Fruit fly (Drosophila melanogaster) whole organism, embryonic: ENCODE data around the gene Vha55.

Experiments used
- Bgb ChIP-seq: fragments of 200-800 bp; sonication (Bioruptor generic); IDR thresholded peaks from 2 replicates; pipeline ENCODE4 v1.3.6; 2022; ENCODE audit warnings: missing biosample characterization, missing genetic modification characterization; ENCODE audit not compliant: partially characterized antibody
- CG10431 ChIP-seq: fragments of 200-800 bp; sonication (Bioruptor generic); optimal IDR thresholded peaks from 3 replicates; lab custom pipeline; 2018; ENCODE audit warnings: missing biosample characterization, mild to moderate bottlenecking, missing genetic modification characterization
- CG12104 ChIP-seq: fragments of 200-800 bp; sonication (Bioruptor generic); optimal IDR thresholded peaks from 3 replicates; lab custom pipeline; 2016; ENCODE audit warnings: missing biosample characterization, missing genetic modification characterization
- CG14710 ChIP-seq: fragments of 200-800 bp; sonication (Bioruptor generic); optimal IDR thresholded peaks from 3 replicates; lab custom pipeline; 2019; ENCODE audit warnings: missing biosample characterization, mild to moderate bottlenecking, missing genetic modification characterization, moderate library complexity
- CG15601 ChIP-seq: fragments of 200-800 bp; sonication (Bioruptor generic); optimal IDR thresholded peaks from 3 replicates; lab custom pipeline; 2019; ENCODE audit warnings: missing biosample characterization, mild to moderate bottlenecking, missing genetic modification characterization, moderate library complexity
- CG16813 ChIP-seq: fragments of 200-800 bp; sonication (Bioruptor generic); IDR thresholded peaks from 3 replicates; pipeline ENCODE4 v1.3.6; 2022; ENCODE audit warnings: missing biosample characterization, missing genetic modification characterization; ENCODE audit not compliant: partially characterized antibody
- CG2199 ChIP-seq: fragments of 200-800 bp; sonication (Bioruptor generic); IDR thresholded peaks from 3 replicates; pipeline ENCODE4 v1.3.6; 2022; ENCODE audit warnings: missing biosample characterization, missing genetic modification characterization
- CG3847 ChIP-seq: fragments of 200-800 bp; sonication (Bioruptor generic); IDR thresholded peaks from 2 replicates; pipeline ENCODE4 v1.3.6; 2022; ENCODE audit warnings: missing biosample characterization, missing genetic modification characterization
- CG3995 ChIP-seq: fragments of 200-800 bp; sonication (Bioruptor generic); optimal IDR thresholded peaks from 3 replicates; lab custom pipeline; 2016; ENCODE audit warnings: missing biosample characterization, missing genetic modification characterization
- CG4617 ChIP-seq: fragments of 200-800 bp; sonication (Bioruptor generic); optimal IDR thresholded peaks from 3 replicates; lab custom pipeline; 2016; ENCODE audit warnings: missing biosample characterization, missing genetic modification characterization, borderline replicate concordance
- CTCF ChIP-seq: fragments of 200-800 bp; sonication (Bioruptor generic); optimal IDR thresholded peaks from 2 replicates; lab custom pipeline; 2017; ENCODE audit warnings: missing biosample characterization, mild to moderate bottlenecking, missing genetic modification characterization, moderate library complexity
- Camta ChIP-seq: fragments of 200-800 bp; sonication (Bioruptor generic); optimal IDR thresholded peaks from 2 replicates; lab custom pipeline; 2016; ENCODE audit warnings: missing biosample characterization, missing genetic modification characterization
- CkIIα-i1 ChIP-seq: fragments of 200-800 bp; sonication (Bioruptor generic); IDR thresholded peaks from 2 replicates; pipeline ENCODE4 v1.3.6; 2022; ENCODE audit warnings: missing biosample characterization, missing genetic modification characterization
- Eip74EF ChIP-seq, 2 experiments: fragments of 200-800 bp in 1 of 2; fragments of >200 bp in 1 of 2; sonication (Bioruptor generic) in 1 of 2; optimal IDR thresholded peaks; 2 replicates each; lab custom pipeline; 2017 to 2019; ENCODE audit warnings: missing biosample characterization in 2 of 2, missing genetic modification characterization in 2 of 2, mild to moderate bottlenecking in 1 of 2, moderate library complexity in 1 of 2
- HmgD ChIP-seq: fragments of 200-800 bp; sonication (Bioruptor generic); optimal IDR thresholded peaks from 3 replicates; lab custom pipeline; 2016; ENCODE audit warnings: missing biosample characterization, missing genetic modification characterization
- HmgZ ChIP-seq: fragments of 200-800 bp; sonication (Bioruptor generic); optimal IDR thresholded peaks from 2 replicates; lab custom pipeline; 2018; ENCODE audit warnings: missing biosample characterization, mild to moderate bottlenecking, missing genetic modification characterization
- Hmr ChIP-seq: fragments of 200-800 bp; sonication (Bioruptor generic); optimal IDR thresholded peaks from 3 replicates; lab custom pipeline; 2017; ENCODE audit warnings: mild to moderate bottlenecking, missing biosample characterization, missing genetic modification reagents, missing genetic modification characterization
- Hsf ChIP-seq: fragments of 200-800 bp; sonication (Bioruptor generic); optimal IDR thresholded peaks from 3 replicates; lab custom pipeline; 2016; ENCODE audit warnings: missing biosample characterization, missing genetic modification characterization
- Lhr ChIP-seq: fragments of 200-800 bp; sonication (Bioruptor generic); optimal IDR thresholded peaks from 3 replicates; lab custom pipeline; 2017; ENCODE audit warnings: mild to moderate bottlenecking, missing biosample characterization, missing genetic modification reagents, missing genetic modification characterization
- MBD-R2 ChIP-seq: fragments of 200-800 bp; sonication (Bioruptor generic); IDR thresholded peaks from 2 replicates; pipeline ENCODE4 v1.3.6; 2022; ENCODE audit warnings: missing biosample characterization, missing genetic modification characterization
- NFAT ChIP-seq: fragments of 200-800 bp; sonication (Bioruptor generic); IDR thresholded peaks from 2 replicates; pipeline ENCODE4 v1.3.6; 2022; ENCODE audit warnings: missing biosample characterization, missing genetic modification characterization
- Oli ChIP-seq: fragments of 200-800 bp; sonication (Bioruptor generic); optimal IDR thresholded peaks from 2 replicates; lab custom pipeline; 2018; ENCODE audit warnings: missing biosample characterization, mild to moderate bottlenecking, missing genetic modification characterization, moderate library complexity
- Opbp ChIP-seq: fragments of 200-800 bp; sonication (Bioruptor generic); IDR thresholded peaks from 3 replicates; pipeline ENCODE4 v1.3.6; 2022; ENCODE audit warnings: missing biosample characterization, missing genetic modification characterization; ENCODE audit not compliant: partially characterized antibody
- Scr ChIP-seq: fragments of 200-800 bp; sonication (Bioruptor generic); IDR thresholded peaks from 2 replicates; pipeline ENCODE4 v1.3.6; 2022; ENCODE audit warnings: missing biosample characterization, missing genetic modification characterization; ENCODE audit not compliant: partially characterized antibody
- Ssrp ChIP-seq: fragments of 200-800 bp; sonication (Bioruptor generic); optimal IDR thresholded peaks from 2 replicates; lab custom pipeline; 2018; ENCODE audit warnings: missing biosample characterization, mild to moderate bottlenecking, missing genetic modification characterization, moderate library complexity
- Stat92E ChIP-seq, 3 experiments: fragments of >200 bp in 2 of 3; fragments of 200-800 bp in 1 of 3; sonication (Bioruptor generic) in 1 of 3; optimal IDR thresholded peaks; 2 replicates each; lab custom pipeline; 2017 to 2019; ENCODE audit warnings: missing biosample characterization in 3 of 3, missing genetic modification characterization in 3 of 3, mild to moderate bottlenecking in 1 of 3, moderate library complexity in 1 of 3
- Vsx1 ChIP-seq: fragments of 200-800 bp; sonication (Bioruptor generic); optimal IDR thresholded peaks from 2 replicates; lab custom pipeline; 2017; ENCODE audit warnings: missing biosample characterization, mild to moderate bottlenecking, missing genetic modification characterization, missing genetic modification reagents
- corto ChIP-seq: fragments of 200-800 bp; sonication (Bioruptor generic); optimal IDR thresholded peaks from 2 replicates; lab custom pipeline; 2016; ENCODE audit warnings: missing biosample characterization, mild to moderate bottlenecking, missing genetic modification characterization, moderate library complexity
- crc ChIP-seq: fragments of 200-800 bp; sonication (Bioruptor generic); optimal IDR thresholded peaks from 2 replicates; lab custom pipeline; 2016; ENCODE audit warnings: missing biosample characterization, missing genetic modification characterization
- crol ChIP-seq: fragments of 200-800 bp; sonication (Bioruptor generic); IDR thresholded peaks from 2 replicates; pipeline ENCODE4 v1.3.6; 2022; ENCODE audit warnings: missing biosample characterization, missing genetic modification characterization
- emc ChIP-seq: fragments of 200-800 bp; sonication (Bioruptor generic); optimal IDR thresholded peaks from 2 replicates; lab custom pipeline; 2016; ENCODE audit warnings: missing biosample characterization, missing genetic modification characterization
- fd3F ChIP-seq: fragments of 200-800 bp; sonication (Bioruptor generic); optimal IDR thresholded peaks from 2 replicates; lab custom pipeline; 2018; ENCODE audit warnings: missing biosample characterization, mild to moderate bottlenecking, missing genetic modification characterization, moderate library complexity
- gsb-n ChIP-seq: fragments of 200-800 bp; sonication (Bioruptor generic); optimal IDR thresholded peaks from 3 replicates; lab custom pipeline; 2018; ENCODE audit warnings: missing biosample characterization, mild to moderate bottlenecking, missing genetic modification characterization
- hbn ChIP-seq: fragments of 200-800 bp; sonication (Bioruptor generic); IDR thresholded peaks from 2 replicates; pipeline ENCODE4 v1.3.6; 2022; ENCODE audit warnings: missing biosample characterization, missing genetic modification characterization; ENCODE audit not compliant: partially characterized antibody
- insv ChIP-seq, 2 experiments: fragments of 200-800 bp; sonication (Bioruptor generic); optimal IDR thresholded peaks; 3 replicates each; lab custom pipeline; 2016 to 2018; ENCODE audit warnings: missing biosample characterization in 2 of 2, missing genetic modification characterization in 2 of 2
- kah ChIP-seq: fragments of 200-800 bp; sonication (Bioruptor generic); optimal IDR thresholded peaks from 2 replicates; lab custom pipeline; 2018; ENCODE audit warnings: missing biosample characterization, mild to moderate bottlenecking, missing genetic modification characterization
- knrl ChIP-seq: fragments of 200-800 bp; sonication (Bioruptor generic); IDR thresholded peaks from 3 replicates; pipeline ENCODE4 v1.3.6; 2022; ENCODE audit warnings: missing biosample characterization, missing genetic modification characterization; ENCODE audit not compliant: partially characterized antibody
- lab ChIP-seq: fragments of 200-800 bp; sonication (Bioruptor generic); optimal IDR thresholded peaks from 3 replicates; lab custom pipeline; 2017; ENCODE audit warnings: missing biosample characterization, missing genetic modification characterization, mild to moderate bottlenecking, moderate library complexity, missing genetic modification reagents
- pan ChIP-seq, 4 experiments: fragments of >200 bp in 3 of 4; fragments of 200-800 bp in 1 of 4; sonication (Bioruptor generic) in 1 of 4; optimal IDR thresholded peaks in 3 of 4; IDR thresholded peaks in 1 of 4; 2 replicates each; pipeline versions ENCODE4 v1.3.6 to Lab custom; 2017 to 2022; ENCODE audit warnings: missing biosample characterization in 2 of 4, missing genetic modification characterization in 2 of 4, mixed read lengths in 1 of 4
- pho ChIP-seq: fragments of 200-800 bp; sonication (Bioruptor generic); optimal IDR thresholded peaks from 2 replicates; lab custom pipeline; 2016; ENCODE audit warnings: missing biosample characterization, missing genetic modification characterization
- prd ChIP-seq, 3 experiments: fragments of >200 bp in 2 of 3; fragments of 200-800 bp in 1 of 3; sonication (Bioruptor generic) in 1 of 3; optimal IDR thresholded peaks in 2 of 3; IDR thresholded peaks in 1 of 3; 2 replicates in 2 of 3; 3 replicates in 1 of 3; pipeline versions ENCODE4 v1.3.6 to Lab custom; 2017 to 2022; ENCODE audit warnings: missing biosample characterization in 1 of 3, missing genetic modification characterization in 1 of 3
- sd ChIP-seq: fragments of 200-800 bp; sonication (Bioruptor generic); optimal IDR thresholded peaks from 3 replicates; lab custom pipeline; 2018; ENCODE audit warnings: missing biosample characterization, mild to moderate bottlenecking, missing genetic modification characterization, moderate library complexity
- slp2 ChIP-seq: fragments of 200-800 bp; sonication (Bioruptor generic); optimal IDR thresholded peaks from 2 replicates; lab custom pipeline; 2016; ENCODE audit warnings: missing biosample characterization, missing genetic modification characterization
- ssp ChIP-seq: fragments of 200-800 bp; sonication (Bioruptor generic); IDR thresholded peaks from 2 replicates; pipeline ENCODE4 v1.3.6; 2022; ENCODE audit warnings: missing biosample characterization, missing genetic modification characterization
- trem ChIP-seq: fragments of 200-800 bp; optimal IDR thresholded peaks from 3 replicates; lab custom pipeline; 2019; ENCODE audit warnings: missing biosample characterization, mild to moderate bottlenecking, missing genetic modification characterization, moderate library complexity
- vnd ChIP-seq: fragments of 200-800 bp; sonication (Bioruptor generic); IDR thresholded peaks from 3 replicates; pipeline ENCODE4 v1.3.6; 2022; ENCODE audit warnings: missing biosample characterization, missing genetic modification characterization; ENCODE audit not compliant: partially characterized antibody
- vvl ChIP-seq: fragments of 200-800 bp; sonication (Bioruptor generic); IDR thresholded peaks from 2 replicates; pipeline ENCODE4 v1.3.6; 2022; ENCODE audit warnings: missing biosample characterization, missing genetic modification characterization
- zen ChIP-seq: fragments of 200-800 bp; sonication (Bioruptor generic); optimal IDR thresholded peaks from 3 replicates; lab custom pipeline; 2018; ENCODE audit warnings: missing biosample characterization, mild to moderate bottlenecking, missing genetic modification characterization, moderate library complexity
- zfh2 ChIP-seq: fragments of 200-800 bp; sonication (Bioruptor generic); optimal IDR thresholded peaks from 2 replicates; lab custom pipeline; 2016; ENCODE audit warnings: missing biosample characterization, missing genetic modification characterization

Gene Vha55

dm6 chr3R:12650537-12650936, 22.9 kb upstream of the Vha55 start:
- TF ChIP-seq CG10431 (GFP tag; lab: Kevin White, UChicago) (no peak), Ssrp (tag; lab: Kevin White, UChicago) (peak; percentile 1), Camta (no peak), lab (GFP tag; lab: Kevin White, UChicago) (no peak), trem (tag; lab: Kevin White, UChicago) (peak; percentile 30), NFAT (no peak), Opbp (GFP tag; lab: Robert Waterston, UW) (peak; percentile 49; the same call in 2 of the 3 replicates), crc (GFP tag; lab: Kevin White, UChicago) (no peak), Stat92E (GFP tag; optimal IDR thresholded peaks at IDR 0.05; lab: Kevin White, UChicago) (no peak), gsb-n (tag; lab: Kevin White, UChicago) (no peak), CG4617 (GFP tag; lab: Kevin White, UChicago) (no peak), fd3F (GFP tag; lab: Kevin White, UChicago) (no peak), CTCF (peak; percentile 84), Scr (GFP tag; lab: Robert Waterston, UW) (peak; percentile 16; the same call in 1 of the 2 replicates), MBD-R2 (GFP tag; lab: Robert Waterston, UW) (no peak), Hmr (GFP tag; lab: Kevin White, UChicago) (peak; percentile 18), CG3995 (GFP tag; lab: Kevin White, UChicago) (no peak), slp2 (GFP tag; lab: Kevin White, UChicago) (no peak), zfh2 (no peak), zen (tag; lab: Kevin White, UChicago) (peak; percentile 2), hbn (no peak), sd (peak; percentile 13), HmgD (GFP tag; lab: Kevin White, UChicago) (peak; percentile 24), HmgZ (tag; lab: Kevin White, UChicago) (peak; percentile 33), Oli (tag; lab: Kevin White, UChicago) (no peak), CG3847 (GFP tag; lab: Robert Waterston, UW) (0 out of 2 replicates have a peak, but pooled peaks have one; percentile 19), Lhr (GFP tag; lab: Kevin White, UChicago) (peak; percentile 8), Eip74EF (GFP tag; optimal IDR thresholded peaks at IDR 0.05; lab: Kevin White, UChicago) (no peak), vvl (GFP tag; lab: Robert Waterston, UW) (no peak), CG12104 (GFP tag; lab: Kevin White, UChicago) (no peak), CG2199 (no peak), emc (no peak), CG14710 (tag; lab: Kevin White, UChicago) (peak; percentile 61), insv (GFP tag; optimal IDR thresholded peaks at IDR 0.05; lab: Kevin White, UChicago) (peak in 1 of 2 experiments; percentile 61), CG16813 (GFP tag; lab: Robert Waterston, UW) (peak; percentile 66), Vsx1 (no peak), ssp (GFP tag; lab: Robert Waterston, UW) (no peak), CG15601 (no peak), Bgb (GFP tag; lab: Robert Waterston, UW) (peak; percentile 73), pho (GFP tag; lab: Kevin White, UChicago) (no peak), pan (optimal IDR thresholded peaks at IDR 0.05; lab: Kevin White, UChicago) (no peak), pan (GFP tag; optimal IDR thresholded peaks at IDR 0.05 in 1 of 2, IDR thresholded peaks at IDR 0.05 in 1 of 2) (no peak), knrl (peak; percentile 62), corto (GFP tag; lab: Kevin White, UChicago) (no peak), vnd (GFP tag; lab: Robert Waterston, UW) (peak; percentile 50; the same call in 2 of the 3 replicates), CkIIα-i1 (no peak), kah (no peak), prd (optimal IDR thresholded peaks at IDR 0.05; lab: Kevin White, UChicago) (no peak), prd (GFP tag; IDR thresholded peaks at IDR 0.05; lab: Robert Waterston, UW) (no peak), Hsf (no peak), crol (no peak)
